Worm (Caenorhabditis elegans) whole organism, midembryonic: Measurements from ENCODE around the gene math-39.

ENCODE experiments used
- med-1 ChIP-seq: sonication (generic microtip); optimal IDR thresholded peaks from 2 replicates; lab custom pipeline; 2017; ENCODE audit warnings: missing genetic modification characterization, mild to moderate bottlenecking, missing compliant biosample characterization, antibody characterized with exemption, missing genetic modification reagents; ENCODE audit not compliant: insufficient read depth
- ztf-29 ChIP-seq: fragments of 200-800 bp; sonication (Bioruptor generic); IDR thresholded peaks from 2 replicates; pipeline ENCODE4 v1.3.6; 2022; ENCODE audit warnings: missing genetic modification reagents, missing genetic modification characterization, missing compliant biosample characterization

DNA sequence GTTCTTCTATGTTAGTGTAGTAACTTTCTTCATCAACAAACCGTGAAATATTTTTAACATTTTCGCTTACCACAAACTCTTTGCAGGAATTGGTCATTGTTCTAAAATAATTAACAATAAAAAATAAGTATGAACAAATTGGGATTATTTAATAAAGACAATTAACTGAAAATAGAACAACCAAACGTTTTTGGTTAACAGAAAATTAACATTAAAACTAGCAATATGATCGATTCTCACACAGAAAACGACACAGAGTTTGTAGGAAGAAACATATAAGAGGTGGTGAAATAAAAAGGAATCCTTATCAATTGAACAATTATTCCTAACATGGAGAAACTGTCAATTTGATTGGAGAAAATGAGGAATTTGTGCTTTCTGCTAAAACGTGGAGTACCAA lies 46.5 kb downstream of the math-39 start, which contains the start of gene math-16:
- TF ChIP-seq med-1 (GFP tag; lab: Kevin White, UChicago) = no peak
- TF ChIP-seq ztf-29 (GFP tag; lab: Robert Waterston, UW) = no peak
